Worm (Caenorhabditis elegans): ENCODE results near the gene col-155.
A peak's percentile ranks its signal among the peaks of the same experiment; 100 is the strongest.

Gene col-155

DNA sequence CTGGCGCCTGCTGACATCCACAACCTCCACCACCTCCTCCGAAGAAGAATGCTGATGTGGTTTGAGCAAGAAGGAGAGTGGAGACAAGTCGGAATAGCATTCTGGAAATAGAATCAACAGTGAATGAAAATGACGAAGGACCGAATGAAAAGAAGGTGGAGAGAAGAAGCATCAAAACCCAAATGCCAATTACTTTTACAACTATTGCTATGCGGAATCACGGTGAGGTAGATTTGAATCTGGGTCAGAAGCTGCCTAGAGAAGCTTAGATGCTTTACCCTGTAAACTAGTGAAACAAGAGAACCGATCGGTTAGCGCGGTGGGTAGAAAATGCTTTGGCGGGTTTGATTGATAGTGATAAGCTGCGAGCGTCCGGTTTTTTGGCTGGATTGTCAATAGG, 42.8 kb downstream of the col-155 start, which contains the start of gene grl-7:
grl-7 (minus strand) TSS at position 101 of the 400 bp plus-strand sequence.
- TF ChIP-seq C16A3.4 (tag; optimal IDR thresholded peaks at IDR 0.05) = no peak
- TF ChIP-seq tlp-1 (tag; optimal IDR thresholded peaks at IDR 0.05) = no peak
- no peak for TF ChIP-seq nhr-84 (tag; optimal IDR thresholded peaks at IDR 0.05)
- TF ChIP-seq efl-1 (optimal IDR thresholded peaks at IDR 0.05) = no peak
- TF ChIP-seq efl-1 (GFP tag; optimal IDR thresholded peaks at IDR 0.05 in 1 of 2) = peak in 1 of 2 experiments; percentile 33
- TF ChIP-seq elt-3 (tag; optimal IDR thresholded peaks at IDR 0.05) = no peak
- TF ChIP-seq isw-1 (GFP tag; IDR thresholded peaks at IDR 0.05) = no peak
- no peak for TF ChIP-seq hlh-4 (tag; optimal IDR thresholded peaks at IDR 0.05)
- TF ChIP-seq alr-1 (tag; optimal IDR thresholded peaks at IDR 0.05; ENCODE audit: borderline replicate concordance) = no peak

DNA sequence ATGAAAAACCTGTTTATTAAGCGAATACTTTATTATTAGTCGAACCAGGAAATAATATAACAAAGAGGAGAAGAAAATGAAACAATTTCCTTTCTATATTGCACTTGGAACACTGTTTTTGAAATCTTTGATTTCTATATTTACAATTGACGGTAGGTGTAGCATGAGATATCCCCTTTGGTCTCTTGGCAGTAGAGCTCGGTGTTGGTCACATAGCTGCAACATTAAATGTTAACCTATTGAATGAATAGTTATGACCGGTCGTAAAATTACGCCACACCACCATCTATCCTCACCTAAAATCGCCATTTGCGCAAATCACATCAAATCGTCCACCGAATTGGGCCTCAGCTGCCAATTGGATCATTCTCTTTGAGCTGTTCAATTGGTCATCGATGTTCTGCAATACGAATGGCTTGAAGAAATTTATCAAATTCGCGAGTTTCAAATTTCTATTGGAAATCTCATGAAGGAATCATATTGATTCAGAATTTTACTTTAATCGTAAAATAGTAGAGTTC, 44.8 kb downstream of the col-155 start:
- TF ChIP-seq tbx-2 (tag; optimal IDR thresholded peaks at IDR 0.05) (no peak), aha-1 (tag; optimal IDR thresholded peaks at IDR 0.05) (no peak), efl-1 (optimal IDR thresholded peaks at IDR 0.05) (no peak), efl-1 (GFP tag; optimal IDR thresholded peaks at IDR 0.05 in 1 of 2) (peak in 1 of 2 experiments; percentile 9)

DNA sequence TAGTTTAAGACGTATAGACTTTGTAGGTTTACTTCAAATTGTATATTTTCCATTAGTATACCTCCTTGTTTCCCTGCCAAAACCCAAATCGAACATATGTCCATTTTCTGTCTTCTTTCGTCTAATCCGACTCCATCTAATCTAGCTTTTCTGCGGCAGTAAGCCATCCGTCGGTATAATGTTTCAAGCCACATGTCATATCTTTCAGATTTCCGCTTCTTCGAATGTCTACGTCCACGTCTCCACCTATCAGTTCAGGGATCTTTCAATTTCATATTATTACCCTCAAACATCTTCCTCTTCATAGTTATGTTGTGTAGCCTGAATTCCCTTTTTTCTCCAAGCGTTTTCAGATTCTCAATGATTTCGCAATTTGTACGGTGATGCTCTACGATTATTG, 45.6 kb downstream of the col-155 start:
- TF ChIP-seq aly-2 (tag; optimal IDR thresholded peaks at IDR 0.05) (no peak), irx-1 (tag; optimal IDR thresholded peaks at IDR 0.05) (no peak), ceh-88 (GFP tag; IDR thresholded peaks at IDR 0.05) (no peak), Y116A8C.19 (tag; optimal IDR thresholded peaks at IDR 0.05; ENCODE audit: borderline replicate concordance) (no peak), nhr-71 (tag; optimal IDR thresholded peaks at IDR 0.05) (no peak), fkh-8 (tag; optimal IDR thresholded peaks at IDR 0.05) (no peak), jun-1 (tag; optimal IDR thresholded peaks at IDR 0.05) (no peak), F16B12.6 (tag; optimal IDR thresholded peaks at IDR 0.05) (no peak), blmp-1 (tag; optimal IDR thresholded peaks at IDR 0.05) (no peak), pax-3 (tag; optimal IDR thresholded peaks at IDR 0.05) (no peak), ets-5 (GFP tag; IDR thresholded peaks at IDR 0.05) (no peak)

DNA sequence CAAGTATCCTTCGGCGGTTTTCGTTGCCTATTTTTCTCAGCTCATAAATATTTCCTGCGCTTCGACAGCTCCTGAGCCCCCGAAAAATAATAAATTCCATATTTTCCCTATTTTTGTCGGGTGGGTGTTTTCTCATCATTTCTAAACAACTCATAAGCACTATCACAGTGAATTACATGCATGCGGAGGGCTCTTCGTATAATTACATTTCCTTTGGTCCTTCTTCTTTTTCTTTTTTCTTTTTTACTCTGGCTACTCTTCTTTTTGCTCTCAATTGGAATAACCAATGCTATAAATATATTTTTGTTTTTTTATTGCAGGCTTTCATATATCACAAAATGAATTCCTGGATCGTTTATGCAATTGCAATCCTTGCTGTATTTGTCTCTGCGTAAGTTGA, 47.8 kb downstream of the col-155 start, which contains the start of gene T02E9.5:
T02E9.5 (plus strand) TSS at position 321 of the 400 bp plus-strand sequence.
- TF ChIP-seq hlh-4 (tag; optimal IDR thresholded peaks at IDR 0.05) (no peak), lsy-2 (tag; optimal IDR thresholded peaks at IDR 0.05) (peak in 1 of 2 experiments; percentile 2), mdl-1 (tag; optimal IDR thresholded peaks at IDR 0.05) (no peak), ces-1 (GFP tag; optimal IDR thresholded peaks at IDR 0.05) (peak; percentile 8), lin-14 (GFP tag; optimal IDR thresholded peaks at IDR 0.05) (peak; percentile 66), unc-86 (tag; optimal IDR thresholded peaks at IDR 0.05) (peak; percentile 31)

DNA sequence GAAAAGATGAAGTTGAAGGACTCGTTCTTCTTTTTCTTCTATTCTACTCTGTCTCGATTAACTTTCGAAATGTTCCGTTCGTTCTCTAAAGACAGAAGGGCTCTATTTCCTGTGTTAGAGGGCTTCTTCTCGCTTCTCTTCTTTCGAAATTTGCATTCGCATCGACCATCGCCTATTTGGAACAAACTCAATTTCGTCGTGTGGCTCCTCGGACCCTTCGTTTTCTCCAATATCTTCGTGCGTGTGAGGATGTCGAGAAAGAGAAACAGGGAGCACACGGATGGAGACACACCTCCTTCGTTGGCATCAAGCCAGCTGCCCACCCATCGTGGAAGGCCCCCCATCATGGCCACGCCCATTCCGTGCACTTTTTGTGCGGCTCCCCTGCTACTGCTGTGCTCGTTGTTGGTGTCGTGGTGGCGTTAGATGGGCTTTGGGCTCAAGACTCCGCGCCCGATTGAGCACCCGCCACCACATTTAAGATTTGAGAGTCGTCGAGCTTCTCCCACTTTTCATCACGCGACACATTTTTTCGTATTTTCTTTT, 48.5 kb downstream of the col-155 start:
- no peak for TF ChIP-seq hlh-4 (tag; optimal IDR thresholded peaks at IDR 0.05)
- no peak for TF ChIP-seq nhr-90 (tag; optimal IDR thresholded peaks at IDR 0.05; ENCODE audit: poor library complexity)
- peak; percentile 63 for TF ChIP-seq ces-1 (GFP tag; optimal IDR thresholded peaks at IDR 0.05)
- no peak for TF ChIP-seq C16A3.4 (tag; optimal IDR thresholded peaks at IDR 0.05)
- no peak for TF ChIP-seq unc-130 (tag; optimal IDR thresholded peaks at IDR 0.05)
- TF ChIP-seq ets-5 (GFP tag; IDR thresholded peaks at IDR 0.05) = no peak
- TF ChIP-seq lin-15B (tag; optimal IDR thresholded peaks at IDR 0.05) = no peak
- TF ChIP-seq dsc-1 (tag; optimal IDR thresholded peaks at IDR 0.05) = no peak
- peak; percentile 5 for TF ChIP-seq tbx-2 (tag; optimal IDR thresholded peaks at IDR 0.05)
- TF ChIP-seq elt-2 (tag; optimal IDR thresholded peaks at IDR 0.05) = no peak
- TF ChIP-seq ceh-82 (tag; optimal IDR thresholded peaks at IDR 0.05) = peak; percentile 29 to 48 (median 34)
- TF ChIP-seq ceh-63 (GFP tag; optimal IDR thresholded peaks at IDR 0.05) = no peak
- TF ChIP-seq fkh-10 (GFP tag; optimal IDR thresholded peaks at IDR 0.05) = peak; percentile 90
- peak; percentile 77 for TF ChIP-seq lin-14 (GFP tag; optimal IDR thresholded peaks at IDR 0.05)
- TF ChIP-seq sox-4 (tag; optimal IDR thresholded peaks at IDR 0.05) = no peak
